Worm (Caenorhabditis elegans): ENCODE data around the gene scd-1.

Gene scd-1

ce11 chrX:12478465-12478864, 47.1 kb downstream of the scd-1 start:
- TF ChIP-seq ama-1 (optimal IDR thresholded peaks at IDR 0.05) (no peak), nhr-77 (tag; optimal IDR thresholded peaks at IDR 0.05) (peak; percentile 40), ZK546.5 (tag; optimal IDR thresholded peaks at IDR 0.05) (no peak), gei-8 (GFP tag; optimal IDR thresholded peaks at IDR 0.05) (no peak), ztf-11 (tag; optimal IDR thresholded peaks at IDR 0.05) (no peak), daf-16 (GFP tag; optimal IDR thresholded peaks at IDR 0.05) (no peak), daf-16 (tag; optimal IDR thresholded peaks at IDR 0.05) (peak; percentile 96), F10B5.3 (tag; optimal IDR thresholded peaks at IDR 0.05) (no peak), nhr-28 (tag; optimal IDR thresholded peaks at IDR 0.05) (peak; percentile 58), pqm-1 (tag; optimal IDR thresholded peaks at IDR 0.05) (peak; percentile 50)

ce11 chrX:12477341-12477740, 48.2 kb downstream of the scd-1 start, which contains the start of gene F45E6.1:
F45E6.1 (minus strand) TSS chrX:12477441.
- TF ChIP-seq unc-62 (GFP tag; optimal IDR thresholded peaks at IDR 0.05 in 1 of 2) (peak in 1 of 2 experiments; percentile 35), unc-62 (tag; optimal IDR thresholded peaks at IDR 0.05) (no peak), fkh-10 (GFP tag; optimal IDR thresholded peaks at IDR 0.05) (no peak)

DNA sequence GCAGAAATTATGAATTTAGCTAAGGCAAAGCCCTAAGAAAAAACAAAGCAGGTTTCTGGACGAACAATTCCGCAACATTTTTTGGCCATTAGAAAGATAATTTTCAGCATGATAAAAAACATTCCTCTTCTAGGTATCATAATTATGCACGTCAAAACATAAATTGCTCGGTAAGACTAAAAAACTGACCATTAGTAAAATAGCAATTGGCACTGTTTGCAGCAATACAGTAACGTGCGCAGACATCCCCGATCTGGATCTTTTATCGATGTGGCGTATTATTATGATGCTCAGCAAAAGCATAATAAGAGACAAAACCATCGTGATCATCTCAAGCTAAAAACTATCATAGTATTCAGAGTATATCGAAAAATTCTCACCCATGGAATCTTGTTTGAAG, 49.2 kb downstream of the scd-1 start:
- TF ChIP-seq zfp-3 (GFP tag; conservative IDR thresholded peaks at IDR 0.05) (no peak), spr-3 (GFP tag; optimal IDR thresholded peaks at IDR 0.05) (no peak), mxl-2 (GFP tag; conservative IDR thresholded peaks at IDR 0.05) (no peak), unc-62 (GFP tag; optimal IDR thresholded peaks at IDR 0.05 in 1 of 2) (peak in 1 of 2 experiments; percentile 6), unc-62 (tag; optimal IDR thresholded peaks at IDR 0.05) (no peak), aha-1 (tag) (peak; percentile 54)

- no peak for TF ChIP-seq ceh-82 (tag; optimal IDR thresholded peaks at IDR 0.05)
- TF ChIP-seq mdl-1 (tag; optimal IDR thresholded peaks at IDR 0.05) = no peak
- no peak for TF ChIP-seq ztf-11 (tag; optimal IDR thresholded peaks at IDR 0.05)
- TF ChIP-seq pqm-1 (tag; optimal IDR thresholded peaks at IDR 0.05) = no peak
- TF ChIP-seq pha-4 (GFP tag; IDR thresholded peaks at IDR 0.05) = no peak
- TF ChIP-seq pha-4 (tag; optimal IDR thresholded peaks at IDR 0.05) = no peak
- no peak for TF ChIP-seq mxl-3 (GFP tag; optimal IDR thresholded peaks at IDR 0.05)
- TF ChIP-seq nhr-76 (tag; optimal IDR thresholded peaks at IDR 0.05) = no peak
- no peak for TF ChIP-seq dpl-1 (GFP tag; optimal IDR thresholded peaks at IDR 0.05)
- TF ChIP-seq ceh-20 (GFP tag; IDR thresholded peaks at IDR 0.05) = no peak
- TF ChIP-seq zfp-2 (tag; optimal IDR thresholded peaks at IDR 0.05) = no peak
- TF ChIP-seq nhr-48 (tag; optimal IDR thresholded peaks at IDR 0.05) = no peak
- no peak for TF ChIP-seq nhr-77 (tag; optimal IDR thresholded peaks at IDR 0.05)
- TF ChIP-seq aha-1 (tag) = peak; percentile 94
- TF ChIP-seq skn-1 (tag; optimal IDR thresholded peaks at IDR 0.05) = no peak
- no peak for TF ChIP-seq nhr-11 (tag; optimal IDR thresholded peaks at IDR 0.05)
- TF ChIP-seq D1046.2 (GFP tag; IDR thresholded peaks at IDR 0.05) = no peak
- 0 out of 2 replicates have a peak, but pooled peaks have one; percentile 10 for TF ChIP-seq set-16 (GFP tag; IDR thresholded peaks at IDR 0.05)
- no peak for TF ChIP-seq nhr-102 (tag; optimal IDR thresholded peaks at IDR 0.05)
Measured at ce11 chrX:12472232-12472631, 53.4 kb downstream of the scd-1 start.

DNA sequence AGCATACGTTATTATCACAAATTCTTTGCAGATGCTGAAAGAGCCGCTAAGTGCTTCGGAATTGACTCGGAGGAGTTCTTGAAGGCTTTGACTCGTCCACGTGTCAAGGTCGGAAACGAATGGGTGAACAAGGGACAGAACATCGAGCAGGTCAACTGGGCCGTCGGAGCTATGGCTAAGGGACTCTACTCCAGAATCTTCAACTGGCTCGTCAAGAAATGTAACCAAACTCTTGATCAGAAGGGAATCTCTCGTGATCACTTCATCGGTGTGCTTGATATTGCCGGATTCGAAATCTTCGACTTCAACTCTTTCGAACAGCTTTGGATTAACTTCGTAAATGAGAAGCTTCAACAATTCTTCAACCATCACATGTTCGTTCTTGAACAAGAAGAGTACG, 55.7 kb downstream of the scd-1 start:
- TF ChIP-seq R02D3.7 (tag; optimal IDR thresholded peaks at IDR 0.05) (no peak), unc-62 (GFP tag; optimal IDR thresholded peaks at IDR 0.05 in 1 of 2) (peak in 1 of 2 experiments; percentile 94), unc-62 (tag; optimal IDR thresholded peaks at IDR 0.05) (no peak)

- TF ChIP-seq mep-1 (tag; optimal IDR thresholded peaks at IDR 0.05) = no peak
- TF ChIP-seq mdl-1 (tag; optimal IDR thresholded peaks at IDR 0.05) = no peak
- TF ChIP-seq hlh-11 (tag; optimal IDR thresholded peaks at IDR 0.05) = no peak
- no peak for TF ChIP-seq hif-1 (tag; optimal IDR thresholded peaks at IDR 0.05)
- peak; percentile 14; the same call in 1 of the 2 replicates for TF ChIP-seq set-16 (GFP tag; IDR thresholded peaks at IDR 0.05)
- TF ChIP-seq zip-11 (GFP tag; IDR thresholded peaks at IDR 0.05) = no peak
- no peak for TF ChIP-seq aha-1 (tag)
Measured at ce11 chrX:12467660-12468111, 57.9 kb downstream of the scd-1 start, which contains the start of gene myo-2. myo-2 (plus strand) TSS chrX:12468061.

All from whole organism, L4 larva.